Fruit fly (Drosophila melanogaster): ENCODE results near the gene srw.

srw gene

DNA sequence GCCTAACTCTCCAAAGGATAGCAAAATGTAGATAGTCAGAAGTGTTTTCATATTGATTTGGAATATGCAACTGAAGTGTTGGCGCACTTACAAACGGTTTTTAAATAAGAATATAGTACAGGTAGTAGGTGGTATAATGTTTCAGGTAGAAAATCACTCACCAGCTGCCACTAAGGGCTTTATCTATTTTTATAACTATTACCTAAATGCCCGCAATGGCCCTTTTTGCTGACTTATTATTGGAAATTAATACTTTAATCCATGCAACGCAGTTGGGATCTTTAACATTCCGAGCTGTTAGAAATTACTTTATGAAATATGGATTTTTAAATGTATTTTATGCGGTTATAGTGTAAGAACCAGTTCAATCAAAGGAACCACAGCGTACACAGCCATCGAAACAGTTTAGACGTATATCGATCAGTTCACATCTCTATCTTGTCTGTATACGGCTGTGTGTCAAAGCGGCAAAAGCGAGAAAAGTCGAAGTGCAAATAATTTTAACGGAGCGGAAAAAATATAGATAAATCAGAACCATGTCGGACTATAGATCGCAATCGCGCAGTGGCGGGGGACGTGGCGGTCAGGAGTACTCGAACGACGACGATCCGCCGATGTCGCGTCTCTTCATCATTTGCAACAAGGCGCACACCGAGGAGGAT, at the start of gene srw, which contains the start of gene CG1316:
Gene srw (minus strand): TSS at position 51 of the 662 bp plus-strand sequence.
Gene CG1316 (plus strand): TSS at position 424 of the 662 bp plus-strand sequence.
- TF ChIP-seq CG8924 (tag; optimal IDR thresholded peaks at IDR 0.05) (no peak), MESR4 (GFP tag; optimal IDR thresholded peaks at IDR 0.05) (peak; percentile 95), CG12071 (GFP tag; optimal IDR thresholded peaks at IDR 0.05) (no peak), CG10654 (GFP tag; optimal IDR thresholded peaks at IDR 0.05) (no peak), CG34422 (GFP tag; IDR thresholded peaks at IDR 0.05) (peak; percentile 57; the same call in 1 of the 3 replicates), trem (tag; optimal IDR thresholded peaks at IDR 0.05) (peak; percentile 50), pum (GFP tag; optimal IDR thresholded peaks at IDR 0.05) (no peak), CG4730 (GFP tag; IDR thresholded peaks at IDR 0.05) (no peak), CG10274 (GFP tag; optimal IDR thresholded peaks at IDR 0.05) (no peak), NK7.1 (GFP tag; optimal IDR thresholded peaks at IDR 0.05) (no peak), Atf6 (GFP tag; IDR thresholded peaks at IDR 0.05) (0 out of 2 replicates have a peak, but pooled peaks have one; percentile 40), Sox100B (GFP tag; optimal IDR thresholded peaks at IDR 0.05) (no peak), tgo (GFP tag; IDR thresholded peaks at IDR 0.05) (no peak), Max (GFP tag; optimal IDR thresholded peaks at IDR 0.05) (no peak), CG12659 (GFP tag; optimal IDR thresholded peaks at IDR 0.05) (peak; percentile 0), ap (GFP tag; IDR thresholded peaks at IDR 0.05) (no peak), nerfin-1 (tag; optimal IDR thresholded peaks at IDR 0.05) (no peak), zfh1 (GFP tag; IDR thresholded peaks at IDR 0.05) (no peak), ci (GFP tag; IDR thresholded peaks at IDR 0.05) (peak; percentile 60; the same call in 1 of the 3 replicates), CG2199 (GFP tag; IDR thresholded peaks at IDR 0.05) (no peak), usp (GFP tag; optimal IDR thresholded peaks at IDR 0.05) (no peak), Eip74EF (GFP tag; optimal IDR thresholded peaks at IDR 0.05) (no peak), E2f2 (GFP tag; IDR thresholded peaks at IDR 0.05) (peak; percentile 71), CG3281 (GFP tag; optimal IDR thresholded peaks at IDR 0.05) (no peak), NfI (GFP tag; optimal IDR thresholded peaks at IDR 0.05) (no peak), CG3995 (GFP tag; optimal IDR thresholded peaks at IDR 0.05) (no peak), Doc2 (GFP tag; IDR thresholded peaks at IDR 0.05) (no peak), CG10147 (GFP tag; optimal IDR thresholded peaks at IDR 0.05) (no peak), CG6854 (GFP tag; optimal IDR thresholded peaks at IDR 0.05) (no peak), sr (GFP tag; IDR thresholded peaks at IDR 0.05) (no peak), Ada2b (GFP tag; IDR thresholded peaks at IDR 0.05) (no peak), BEAF-32 (GFP tag; optimal IDR thresholded peaks at IDR 0.05) (peak; percentile 49), odd (GFP tag; optimal IDR thresholded peaks at IDR 0.05) (no peak), CG8944 (GFP tag; optimal IDR thresholded peaks at IDR 0.05) (no peak), CG1603 (tag; optimal IDR thresholded peaks at IDR 0.05) (peak; percentile 52), toy (GFP tag; IDR thresholded peaks at IDR 0.05) (no peak), CG3838 (GFP tag; optimal IDR thresholded peaks at IDR 0.05) (no peak), Dref (GFP tag; IDR thresholded peaks at IDR 0.05) (peak; percentile 74), CG30020 (tag; optimal IDR thresholded peaks at IDR 0.05) (peak; percentile 32), gfzf (GFP tag; optimal IDR thresholded peaks at IDR 0.05) (peak; percentile 12), CG34376 (GFP tag; optimal IDR thresholded peaks at IDR 0.05) (peak; percentile 4), hb (GFP tag; IDR thresholded peaks at IDR 0.05; ENCODE audit: partially characterized antibody) (no peak), fd3F (GFP tag; optimal IDR thresholded peaks at IDR 0.05) (no peak), CG9727 (GFP tag; optimal IDR thresholded peaks at IDR 0.05) (no peak), CG4820 (GFP tag; optimal IDR thresholded peaks at IDR 0.05) (no peak), Hr3 (GFP tag; optimal IDR thresholded peaks at IDR 0.05) (no peak), Optix (GFP tag; IDR thresholded peaks at IDR 0.05) (0 out of 3 replicates have a peak, but pooled peaks have one; percentile 21), Dp (GFP tag; optimal IDR thresholded peaks at IDR 0.05) (peak; percentile 62), gsb (GFP tag; IDR thresholded peaks at IDR 0.05) (no peak), Med (GFP tag) (peak; percentile 81), CG4424 (GFP tag; optimal IDR thresholded peaks at IDR 0.05) (no peak)
